Worm (Caenorhabditis elegans) whole organism, L4 larva: ENCODE measurements around the gene cTel55X.1.
A peak's percentile ranks its signal among the peaks of the same experiment; 100 is the strongest.

Experiments used
- F44E2.7 ChIP-seq: fragments of 200-800 bp; sonication (Bioruptor generic); IDR thresholded peaks from 2 replicates; pipeline ENCODE4 v2.1.2; 2022; ENCODE audit warnings: missing genetic modification characterization, missing compliant biosample characterization
- F49E8.2 ChIP-seq: sonication (generic microtip); optimal IDR thresholded peaks from 2 replicates; lab custom pipeline; 2016; ENCODE audit warnings: missing compliant biosample characterization, mild to moderate bottlenecking, missing genetic modification characterization, borderline replicate concordance
- T20F7.1 ChIP-seq: fragments of 200-800 bp; sonication (Bioruptor generic); optimal IDR thresholded peaks from 2 replicates; lab custom pipeline; 2018; ENCODE audit warnings: mild to moderate bottlenecking, missing genetic modification characterization, missing compliant biosample characterization
- T26A8.4 ChIP-seq: fragments of 200-800 bp; sonication (Bioruptor generic); IDR thresholded peaks from 2 replicates; pipeline ENCODE4 v1.3.6; 2022; ENCODE audit warnings: missing genetic modification characterization, missing compliant biosample characterization
- Y48G9A.11 ChIP-seq: fragments of 200-800 bp; sonication (Bioruptor generic); IDR thresholded peaks from 2 replicates; pipeline ENCODE4 v1.3.6; 2022; ENCODE audit warnings: missing genetic modification reagents, missing genetic modification characterization, missing compliant biosample characterization
- Y5F2A.4 ChIP-seq: fragments of 200-800 bp; sonication (Bioruptor generic); optimal IDR thresholded peaks from 2 replicates; lab custom pipeline; 2018; ENCODE audit warnings: mild to moderate bottlenecking, missing genetic modification characterization, missing compliant biosample characterization
- ZK337.2 ChIP-seq: fragments of 200-800 bp; sonication (Bioruptor generic); IDR thresholded peaks from 2 replicates; pipeline ENCODE4 v1.3.6; 2022; ENCODE audit warnings: missing genetic modification reagents, missing genetic modification characterization, missing compliant biosample characterization
- aha-1 ChIP-seq: fragments of 150-350 bp; peaks from one replicate; lab custom pipeline; 2014; ENCODE audit warnings: missing biosample characterization, missing genetic modification characterization
- aly-2 ChIP-seq: sonication (generic microtip); optimal IDR thresholded peaks from 2 replicates; lab custom pipeline; 2018; ENCODE audit warnings: missing biosample characterization, missing genetic modification characterization
- ceh-20 ChIP-seq: fragments of 200-800 bp; sonication (Bioruptor generic); IDR thresholded peaks from 2 replicates; pipeline ENCODE4 v1.3.6; 2022; ENCODE audit warnings: missing genetic modification reagents, missing genetic modification characterization, missing compliant biosample characterization
- ceh-28 ChIP-seq: fragments of 150-350 bp; optimal IDR thresholded peaks from 2 replicates; lab custom pipeline; 2014; ENCODE audit warnings: missing biosample characterization, missing genetic modification reagents, missing genetic modification characterization
- ceh-82 ChIP-seq: sonication (generic microtip); optimal IDR thresholded peaks from 2 replicates; lab custom pipeline; 2017; ENCODE audit warnings: missing biosample characterization, missing genetic modification characterization
- daf-16 ChIP-seq, 3 experiments: sonication (generic microtip); optimal IDR thresholded peaks; 2 replicates each; lab custom pipeline; 2016 to 2017; ENCODE audit warnings: missing genetic modification characterization in 3 of 3, missing genetic modification reagents in 3 of 3, mild to moderate bottlenecking in 2 of 3, missing compliant biosample characterization in 2 of 3, missing biosample characterization in 1 of 3, moderate library complexity in 1 of 3
- daf-8 ChIP-seq: fragments of 200-800 bp; sonication (Bioruptor generic); IDR thresholded peaks from 2 replicates; pipeline ENCODE4 v1.3.6; 2022; ENCODE audit warnings: missing genetic modification characterization, missing compliant biosample characterization
- egl-27 ChIP-seq: sonication (generic microtip); optimal IDR thresholded peaks from 3 replicates; lab custom pipeline; 2017; ENCODE audit warnings: missing biosample characterization, missing genetic modification reagents, missing genetic modification characterization
- hlh-11 ChIP-seq: fragments of 200-800 bp; sonication (Bioruptor generic); optimal IDR thresholded peaks from 2 replicates; lab custom pipeline; 2018; ENCODE audit warnings: mild to moderate bottlenecking, missing genetic modification characterization, missing compliant biosample characterization
- hmg-1.1 ChIP-seq: fragments of 200-800 bp; sonication (Bioruptor generic); IDR thresholded peaks from 2 replicates; pipeline ENCODE4 v1.3.6; 2022; ENCODE audit warnings: missing genetic modification reagents, missing genetic modification characterization, missing compliant biosample characterization
- jun-1 ChIP-seq: fragments of 150-350 bp; optimal IDR thresholded peaks from 2 replicates; lab custom pipeline; 2014; ENCODE audit warnings: missing biosample characterization, missing genetic modification reagents, missing genetic modification characterization
- lim-7 ChIP-seq: fragments of 200-800 bp; sonication (Bioruptor generic); IDR thresholded peaks from 2 replicates; pipeline ENCODE4 v1.3.6; 2022; ENCODE audit warnings: missing genetic modification characterization, missing compliant biosample characterization
- lin-1 ChIP-seq: fragments of 200-800 bp; sonication (Bioruptor generic); IDR thresholded peaks from 2 replicates; pipeline ENCODE4 v1.3.6; 2022; ENCODE audit warnings: missing genetic modification reagents, missing genetic modification characterization, missing compliant biosample characterization
- lin-29 ChIP-seq: fragments of 200-800 bp; sonication (Bioruptor generic); IDR thresholded peaks from 2 replicates; pipeline ENCODE4 v1.3.6; 2022; ENCODE audit warnings: missing genetic modification reagents, missing genetic modification characterization, missing compliant biosample characterization
- lsy-2 ChIP-seq, 2 experiments: fragments of 150-350 bp in 1 of 2; sonication (generic microtip) in 1 of 2; optimal IDR thresholded peaks; 2 replicates each; lab custom pipeline; 2014 to 2017; ENCODE audit warnings: missing biosample characterization in 2 of 2, missing genetic modification characterization in 2 of 2
- mdt-29 ChIP-seq: fragments of 200-800 bp; sonication (Bioruptor generic); IDR thresholded peaks from 2 replicates; pipeline ENCODE4 v1.3.6; 2022; ENCODE audit warnings: missing genetic modification reagents, missing genetic modification characterization, missing compliant biosample characterization
- mes-2 ChIP-seq: sonication (generic microtip); optimal IDR thresholded peaks from 2 replicates; lab custom pipeline; 2016; ENCODE audit warnings: missing genotype, mild to moderate bottlenecking, missing genetic modification characterization, missing compliant biosample characterization; ENCODE audit not compliant: poor library complexity, severe bottlenecking
- nhr-11 ChIP-seq: fragments of 150-350 bp; optimal IDR thresholded peaks from 2 replicates; lab custom pipeline; 2014; ENCODE audit warnings: missing biosample characterization, missing genetic modification characterization
- nhr-237 ChIP-seq: sonication (generic microtip); optimal IDR thresholded peaks from 2 replicates; lab custom pipeline; 2017; ENCODE audit warnings: missing biosample characterization, missing genetic modification characterization
- nhr-25 ChIP-seq: sonication (generic microtip); optimal IDR thresholded peaks from 2 replicates; lab custom pipeline; 2017; ENCODE audit warnings: missing genetic modification characterization, mild to moderate bottlenecking, missing compliant biosample characterization, antibody characterized with exemption, moderate library complexity, borderline replicate concordance; ENCODE audit not compliant: insufficient read depth
- nhr-28 ChIP-seq: fragments of 150-350 bp; optimal IDR thresholded peaks from 2 replicates; lab custom pipeline; 2014; ENCODE audit warnings: missing biosample characterization, missing genetic modification characterization
- nhr-42 ChIP-seq: fragments of 200-800 bp; sonication (Bioruptor generic); IDR thresholded peaks from 2 replicates; pipeline ENCODE4 v1.3.6; 2022; ENCODE audit warnings: missing genetic modification characterization, missing compliant biosample characterization
- nhr-76 ChIP-seq: fragments of 150-350 bp; optimal IDR thresholded peaks from 2 replicates; lab custom pipeline; 2014; ENCODE audit warnings: missing biosample characterization, missing genetic modification characterization
- nhr-77 ChIP-seq: fragments of 150-350 bp; optimal IDR thresholded peaks from 2 replicates; lab custom pipeline; 2014; ENCODE audit warnings: missing biosample characterization, missing genetic modification characterization
- pha-4 ChIP-seq, 2 experiments: fragments of 150-350 bp in 1 of 2; fragments of 200-800 bp in 1 of 2; sonication (Bioruptor generic) in 1 of 2; IDR thresholded peaks in 1 of 2; optimal IDR thresholded peaks in 1 of 2; 2 replicates each; pipeline versions ENCODE4 v1.3.6 to Lab custom; 2014 to 2022; ENCODE audit warnings: missing genetic modification characterization in 2 of 2, missing genetic modification reagents in 2 of 2, missing biosample characterization in 1 of 2, missing compliant biosample characterization in 1 of 2
- pqm-1 ChIP-seq: sonication (generic microtip); optimal IDR thresholded peaks from 2 replicates; lab custom pipeline; 2017; ENCODE audit warnings: missing biosample characterization, missing genetic modification characterization
- sdz-12 ChIP-seq: fragments of 200-800 bp; sonication (Bioruptor generic); optimal IDR thresholded peaks from 2 replicates; lab custom pipeline; 2018; ENCODE audit warnings: mild to moderate bottlenecking, missing genetic modification characterization, missing compliant biosample characterization
- skn-1 ChIP-seq: fragments of 150-350 bp; optimal IDR thresholded peaks from 2 replicates; lab custom pipeline; 2014; ENCODE audit warnings: missing biosample characterization, missing genetic modification characterization
- snpc-4 ChIP-seq: fragments of 150-350 bp; optimal IDR thresholded peaks from 2 replicates; lab custom pipeline; 2014; ENCODE audit warnings: missing biosample characterization, missing genetic modification characterization
- spr-3 ChIP-seq: fragments of 200-800 bp; sonication (Bioruptor generic); optimal IDR thresholded peaks from 2 replicates; lab custom pipeline; 2018; ENCODE audit warnings: mild to moderate bottlenecking, missing genetic modification characterization, missing compliant biosample characterization
- unc-62 ChIP-seq, 3 experiments: fragments of 150-350 bp in 1 of 3; sonication (generic microtip); optimal IDR thresholded peaks in 2 of 3; peaks in 1 of 3; 1 replicate in 1 of 3; 2 replicates in 2 of 3; lab custom pipeline; 2014 to 2017; ENCODE audit warnings: missing biosample characterization in 3 of 3, missing genetic modification characterization in 3 of 3, missing genetic modification reagents in 3 of 3, missing genotype in 1 of 3
- zfp-2 ChIP-seq: sonication (generic microtip); optimal IDR thresholded peaks from 2 replicates; lab custom pipeline; 2016; ENCODE audit warnings: mild to moderate bottlenecking, missing genetic modification characterization, missing compliant biosample characterization
- zfp-3 ChIP-seq: fragments of 200-800 bp; sonication (Bioruptor generic); conservative IDR thresholded peaks from 2 replicates; pipeline ENCODE4 v1.3.6; 2022; ENCODE audit warnings: missing genetic modification reagents, missing genetic modification characterization, missing compliant biosample characterization

The cTel55X.1 gene

ce11 chrX:17714342-17715011 lies at the start of gene cTel55X.1 (continued):
- TF ChIP-seq nhr-25, result no peak
- TF ChIP-seq snpc-4 (tag; lab: Kevin White, UChicago), result no peak
- peak; percentile 74 for TF ChIP-seq aha-1 (tag; lab: Kevin White, UChicago)
- TF ChIP-seq ZK337.2 (GFP tag; lab: Robert Waterston, UW), result no peak
- no peak for TF ChIP-seq T26A8.4 (GFP tag; lab: Robert Waterston, UW)
- TF ChIP-seq lim-7, result no peak
- peak; percentile 71 for TF ChIP-seq pqm-1 (tag; lab: Kevin White, UChicago)
- peak; percentile 23 for TF ChIP-seq nhr-77
- peak; percentile 77 for TF ChIP-seq nhr-28 (tag; lab: Kevin White, UChicago)
- no peak for TF ChIP-seq F44E2.7
- TF ChIP-seq egl-27 (tag; lab: Kevin White, UChicago), result no peak
- no peak for TF ChIP-seq zfp-3 (GFP tag; lab: Robert Waterston, UW)
- TF ChIP-seq nhr-76 (tag; lab: Kevin White, UChicago), result no peak
- no peak for TF ChIP-seq daf-8 (GFP tag; lab: Robert Waterston, UW)
- TF ChIP-seq ceh-82 (tag; lab: Kevin White, UChicago), result no peak
- no peak for TF ChIP-seq F49E8.2 (tag; lab: Kevin White, UChicago)
- no peak for TF ChIP-seq ceh-28
- no peak for TF ChIP-seq zfp-2
- TF ChIP-seq aly-2, result no peak
- no peak for TF ChIP-seq T20F7.1 (GFP tag; lab: Kevin White, UChicago)
- TF ChIP-seq pha-4 (GFP tag; IDR thresholded peaks at IDR 0.05; lab: Robert Waterston, UW), result no peak
- no peak for TF ChIP-seq pha-4 (tag; optimal IDR thresholded peaks at IDR 0.05; lab: Kevin White, UChicago)
- TF ChIP-seq lsy-2 (tag; optimal IDR thresholded peaks at IDR 0.05; lab: Kevin White, UChicago), result no peak
- TF ChIP-seq lin-29, result no peak
- no peak for TF ChIP-seq Y48G9A.11 (GFP tag; lab: Robert Waterston, UW)
- peak; percentile 39 for TF ChIP-seq hlh-11 (tag; lab: Kevin White, UChicago)
- TF ChIP-seq mdt-29 (GFP tag; lab: Robert Waterston, UW), result no peak
- TF ChIP-seq lin-1 (GFP tag; lab: Robert Waterston, UW), result no peak
- TF ChIP-seq spr-3, result no peak
- TF ChIP-seq skn-1 (tag; lab: Kevin White, UChicago), result no peak
- no peak for TF ChIP-seq nhr-237 (tag; lab: Kevin White, UChicago)
- no peak for TF ChIP-seq Y5F2A.4 (GFP tag; lab: Kevin White, UChicago)
- no peak for TF ChIP-seq hmg-1.1 (GFP tag; lab: Robert Waterston, UW)
- TF ChIP-seq mes-2, result peak; percentile 47

DNA sequence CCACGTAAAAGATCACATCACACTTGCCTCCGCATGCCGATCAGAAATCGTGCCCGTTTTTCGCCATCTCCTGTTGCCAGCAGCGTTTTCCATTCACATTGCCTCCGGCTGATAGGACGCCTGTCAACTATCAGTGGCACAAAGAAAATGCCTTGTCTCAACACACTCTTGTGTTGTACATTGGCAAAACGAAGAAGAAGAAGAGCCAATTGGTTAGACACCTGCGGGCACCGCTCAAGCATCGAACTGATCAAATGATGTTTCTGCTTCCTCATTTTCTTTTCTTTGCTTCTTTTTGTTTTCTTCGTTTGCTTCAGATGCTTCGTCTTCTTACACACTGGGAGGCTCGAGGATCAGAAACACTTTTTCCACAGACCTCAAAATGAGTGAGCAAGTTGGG lies 47.5 kb upstream of the cTel55X.1 start:
- no peak for TF ChIP-seq jun-1 (tag; lab: Kevin White, UChicago)
- no peak for TF ChIP-seq ceh-20 (GFP tag; lab: Robert Waterston, UW)
- peak; percentile 63 for TF ChIP-seq hlh-11 (tag; lab: Kevin White, UChicago)
- TF ChIP-seq nhr-25, result no peak
- peak in 1 of 2 experiments; percentile 46 for TF ChIP-seq daf-16 (GFP tag; optimal IDR thresholded peaks at IDR 0.05; lab: Kevin White, UChicago)
- no peak for TF ChIP-seq daf-16 (tag; optimal IDR thresholded peaks at IDR 0.05; lab: Kevin White, UChicago)
- TF ChIP-seq unc-62 (GFP tag; optimal IDR thresholded peaks at IDR 0.05 in 1 of 2; lab: Kevin White, UChicago), result peak in 1 of 2 experiments; percentile 75
- no peak for TF ChIP-seq unc-62 (tag; optimal IDR thresholded peaks at IDR 0.05; lab: Kevin White, UChicago)
- TF ChIP-seq aha-1 (tag; lab: Kevin White, UChicago), result peak; percentile 77
- no peak for TF ChIP-seq nhr-42
- no peak for TF ChIP-seq sdz-12 (GFP tag; lab: Kevin White, UChicago)
- peak; percentile 16 for TF ChIP-seq nhr-11 (tag; lab: Kevin White, UChicago)
- TF ChIP-seq Y48G9A.11 (GFP tag; lab: Robert Waterston, UW), result no peak
